Worm (Caenorhabditis elegans) whole organism, young adult: ENCODE measurements around the gene ZK688.1.

Source experiments
- D2030.7 ChIP-seq: fragments of 200-800 bp; sonication (Bioruptor generic); IDR thresholded peaks from 2 replicates; pipeline ENCODE4 v1.3.6; 2022; ENCODE audit warnings: missing genetic modification reagents, missing genetic modification characterization, missing compliant biosample characterization
- F57C9.4 ChIP-seq: sonication (generic microtip); optimal IDR thresholded peaks from 2 replicates; lab custom pipeline; 2017; ENCODE audit warnings: mild to moderate bottlenecking, missing genetic modification characterization, missing compliant biosample characterization
- Y67H2A.10 ChIP-seq: fragments of 200-800 bp; sonication (Bioruptor generic); conservative IDR thresholded peaks from 2 replicates; pipeline ENCODE4 v1.3.6; 2022; ENCODE audit warnings: missing genetic modification reagents, missing genetic modification characterization, missing compliant biosample characterization
- ama-1 ChIP-seq, 3 experiments: fragments of 150-350 bp in 1 of 3; sonication (generic microtip) in 2 of 3; optimal IDR thresholded peaks; 2 replicates each; lab custom pipeline; 2014 to 2018; ENCODE audit warnings: missing biosample characterization in 2 of 3, missing genetic modification characterization in 2 of 3, missing genetic modification reagents in 2 of 3
- ets-4 ChIP-seq: fragments of 200-800 bp; sonication (Bioruptor generic); optimal IDR thresholded peaks from 2 replicates; lab custom pipeline; 2018; ENCODE audit warnings: mild to moderate bottlenecking, missing genetic modification characterization, missing compliant biosample characterization
- hlh-26 ChIP-seq: fragments of 200-800 bp; sonication (Bioruptor generic); conservative IDR thresholded peaks from 2 replicates; pipeline ENCODE4 v1.3.6; 2022; ENCODE audit warnings: missing genetic modification reagents, missing genetic modification characterization, missing compliant biosample characterization
- lag-1 ChIP-seq: fragments of 200-800 bp; sonication (Bioruptor generic); IDR thresholded peaks from 2 replicates; pipeline ENCODE4 v1.3.6; 2022; ENCODE audit warnings: missing genetic modification reagents, missing genetic modification characterization, missing compliant biosample characterization
- madf-10 ChIP-seq: sonication (generic microtip); optimal IDR thresholded peaks from 2 replicates; lab custom pipeline; 2016; ENCODE audit warnings: mild to moderate bottlenecking, missing genetic modification characterization, missing compliant biosample characterization
- nfya-1 ChIP-seq: sonication (generic microtip); optimal IDR thresholded peaks from 2 replicates; lab custom pipeline; 2017; ENCODE audit warnings: antibody characterized with exemption, missing compliant biosample characterization, missing genetic modification characterization, borderline replicate concordance; ENCODE audit not compliant: insufficient read depth
- nhr-90 ChIP-seq: sonication (generic microtip); optimal IDR thresholded peaks from 2 replicates; lab custom pipeline; 2016; ENCODE audit warnings: missing genotype, mild to moderate bottlenecking, missing genetic modification characterization, missing compliant biosample characterization
- pha-4 ChIP-seq: fragments of 150-350 bp; sonication (generic microtip); optimal IDR thresholded peaks from 2 replicates; lab custom pipeline; 2014; ENCODE audit warnings: missing biosample characterization, missing genetic modification reagents, missing genetic modification characterization
- snpc-1.3 ChIP-seq: sonication (generic microtip); optimal IDR thresholded peaks from 2 replicates; lab custom pipeline; 2017; ENCODE audit warnings: missing genetic modification characterization, mild to moderate bottlenecking, missing compliant biosample characterization, antibody characterized with exemption, moderate library complexity, missing genotype, missing genetic modification reagents; ENCODE audit not compliant: insufficient read depth
- sptf-2 ChIP-seq: fragments of 200-800 bp; sonication (Bioruptor generic); optimal IDR thresholded peaks from 2 replicates; lab custom pipeline; 2018; ENCODE audit warnings: mild to moderate bottlenecking, missing genetic modification characterization, missing compliant biosample characterization
- unc-62 ChIP-seq: fragments of 150-350 bp; optimal IDR thresholded peaks from 2 replicates; lab custom pipeline; 2014; ENCODE audit warnings: missing biosample characterization, missing genetic modification reagents, missing genetic modification characterization

DNA sequence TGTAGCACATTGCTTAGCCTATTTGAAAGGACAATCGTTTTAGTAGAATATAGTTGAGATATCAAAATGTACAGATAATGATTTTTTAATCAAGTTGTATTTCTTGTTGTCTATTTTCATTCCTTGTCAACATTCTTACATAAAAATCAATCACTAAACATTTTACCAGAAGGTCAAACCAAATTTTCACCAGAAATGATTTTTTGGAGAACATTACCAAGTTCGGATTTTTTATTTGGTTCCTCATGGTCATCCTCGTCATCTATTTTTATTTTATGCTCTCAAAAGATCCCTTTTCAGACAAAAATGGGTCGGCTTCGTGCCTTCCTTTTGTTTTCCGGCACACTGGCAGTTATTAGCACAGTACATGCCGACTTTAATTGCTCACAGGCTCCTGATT, 35.9 kb upstream of the ZK688.1 start, which contains the start of gene tyr-1:
- TF ChIP-seq lag-1 (GFP tag; lab: Robert Waterston, UW) (no peak), Y67H2A.10 (no peak), madf-10 (tag; lab: Kevin White, UChicago) (no peak), ama-1 (optimal IDR thresholded peaks at IDR 0.05; lab: Kevin White, UChicago) (no peak), ama-1 (GFP tag; optimal IDR thresholded peaks at IDR 0.05; lab: Kevin White, UChicago) (no peak), hlh-26 (no peak), pha-4 (tag; lab: Kevin White, UChicago) (no peak), sptf-2 (no peak), snpc-1.3 (tag; lab: Kevin White, UChicago) (no peak), nhr-90 (tag; lab: Kevin White, UChicago) (no peak), ets-4 (no peak), unc-62 (GFP tag; lab: Kevin White, UChicago) (no peak), D2030.7 (GFP tag; lab: Robert Waterston, UW) (no peak), F57C9.4 (no peak), nfya-1 (tag; lab: Kevin White, UChicago) (no peak)
